Fruit fly (Drosophila melanogaster) whole organism, embryonic: ENCODE data around the gene Cep97.

ENCODE experiments used
- Bteb2 ChIP-seq: fragments of 200-800 bp; sonication (Bioruptor generic); optimal IDR thresholded peaks from 2 replicates; lab custom pipeline; 2016; ENCODE audit warnings: missing biosample characterization, missing genetic modification characterization
- CG12236 ChIP-seq: fragments of 200-800 bp; sonication (Bioruptor generic); optimal IDR thresholded peaks from 2 replicates; lab custom pipeline; 2016; ENCODE audit warnings: missing biosample characterization, missing genetic modification characterization
- CG15479 ChIP-seq: fragments of 200-800 bp; sonication (Bioruptor generic); optimal IDR thresholded peaks from 3 replicates; lab custom pipeline; 2019; ENCODE audit warnings: missing biosample characterization, mild to moderate bottlenecking, missing genetic modification characterization, moderate library complexity
- CG15696 ChIP-seq: fragments of 200-800 bp; sonication (Bioruptor generic); optimal IDR thresholded peaks from 2 replicates; lab custom pipeline; 2019; ENCODE audit warnings: missing biosample characterization, mild to moderate bottlenecking, missing genetic modification characterization, moderate library complexity
- CG16815 ChIP-seq: fragments of 200-800 bp; sonication (Bioruptor generic); optimal IDR thresholded peaks from 3 replicates; lab custom pipeline; 2017; ENCODE audit warnings: missing biosample characterization, mild to moderate bottlenecking, missing genetic modification characterization
- CG16863 ChIP-seq: fragments of 200-800 bp; sonication (Bioruptor generic); optimal IDR thresholded peaks from 3 replicates; lab custom pipeline; 2016; ENCODE audit warnings: missing biosample characterization, missing genetic modification characterization
- CG17328 ChIP-seq: fragments of 200-800 bp; sonication (Bioruptor generic); IDR thresholded peaks from 2 replicates; pipeline ENCODE4 v1.3.6; 2022; ENCODE audit warnings: missing biosample characterization, missing genetic modification characterization
- CG2199 ChIP-seq: fragments of 200-800 bp; sonication (Bioruptor generic); IDR thresholded peaks from 3 replicates; pipeline ENCODE4 v1.3.6; 2022; ENCODE audit warnings: missing biosample characterization, missing genetic modification characterization
- CG30020 ChIP-seq: fragments of 200-800 bp; optimal IDR thresholded peaks from 2 replicates; lab custom pipeline; 2019; ENCODE audit warnings: missing biosample characterization, mild to moderate bottlenecking, missing genetic modification characterization, moderate library complexity
- CG30431 ChIP-seq: fragments of 200-800 bp; sonication (Bioruptor generic); optimal IDR thresholded peaks from 2 replicates; lab custom pipeline; 2017; ENCODE audit warnings: missing biosample characterization, missing genetic modification characterization
- CG32532 ChIP-seq: fragments of 200-800 bp; sonication (Bioruptor generic); IDR thresholded peaks from 2 replicates; pipeline ENCODE4 v1.3.6; 2022; ENCODE audit warnings: missing biosample characterization, missing genetic modification characterization
- CG34224 ChIP-seq: fragments of 200-800 bp; sonication (Bioruptor generic); IDR thresholded peaks from 3 replicates; pipeline ENCODE4 v1.3.6; 2022; ENCODE audit warnings: missing biosample characterization, missing genetic modification characterization; ENCODE audit not compliant: partially characterized antibody
- CG8924 ChIP-seq: fragments of 200-800 bp; optimal IDR thresholded peaks from 3 replicates; lab custom pipeline; 2019; ENCODE audit warnings: missing biosample characterization, mild to moderate bottlenecking, missing genetic modification characterization, moderate library complexity
- Ets65A ChIP-seq: fragments of 200-800 bp; sonication (Bioruptor generic); peaks from one replicate; lab custom pipeline; 2016; ENCODE audit warnings: missing biosample characterization, missing genetic modification characterization
- Hr39 ChIP-seq: fragments of >200 bp; optimal IDR thresholded peaks from 2 replicates; lab custom pipeline; 2017
- Mad ChIP-seq: fragments of 200-800 bp; sonication (Bioruptor generic); optimal IDR thresholded peaks from 2 replicates; lab custom pipeline; 2016; ENCODE audit warnings: missing biosample characterization, missing genetic modification characterization
- Meics ChIP-seq: fragments of 200-800 bp; sonication (Bioruptor generic); optimal IDR thresholded peaks from 2 replicates; lab custom pipeline; 2017; ENCODE audit warnings: missing biosample characterization, mild to moderate bottlenecking, missing genetic modification characterization
- Myb ChIP-seq: fragments of 200-800 bp; sonication (Bioruptor generic); optimal IDR thresholded peaks from 2 replicates; lab custom pipeline; 2016; ENCODE audit warnings: missing biosample characterization, missing genetic modification characterization
- Nf-YB ChIP-seq: fragments of 200-800 bp; sonication (Bioruptor generic); optimal IDR thresholded peaks from 3 replicates; lab custom pipeline; 2019; ENCODE audit warnings: missing biosample characterization, mild to moderate bottlenecking, missing genetic modification characterization, moderate library complexity
- Nf-YC ChIP-seq: fragments of 200-800 bp; optimal IDR thresholded peaks from 3 replicates; lab custom pipeline; 2019; ENCODE audit warnings: missing biosample characterization, mild to moderate bottlenecking, missing genetic modification characterization, moderate library complexity
- Ptx1 ChIP-seq: fragments of 200-800 bp; sonication (Bioruptor generic); IDR thresholded peaks from 2 replicates; pipeline ENCODE4 v1.3.6; 2022; ENCODE audit warnings: missing biosample characterization, missing genetic modification characterization
- ab ChIP-seq: fragments of 200-800 bp; sonication (Bioruptor generic); optimal IDR thresholded peaks from 2 replicates; lab custom pipeline; 2016; ENCODE audit warnings: missing biosample characterization, missing genetic modification characterization
- ara ChIP-seq: fragments of 200-800 bp; sonication (Bioruptor generic); IDR thresholded peaks from 2 replicates; pipeline ENCODE4 v1.3.6; 2022; ENCODE audit warnings: missing biosample characterization, missing genetic modification characterization
- bsh ChIP-seq, 2 experiments: fragments of 200-800 bp; sonication (Bioruptor generic); optimal IDR thresholded peaks; 2 replicates each; lab custom pipeline; 2017 to 2018; ENCODE audit warnings: mild to moderate bottlenecking in 2 of 2, missing biosample characterization in 2 of 2, missing genetic modification characterization in 2 of 2, moderate library complexity in 1 of 2
- chn ChIP-seq: fragments of 200-800 bp; sonication (Bioruptor generic); optimal IDR thresholded peaks from 2 replicates; lab custom pipeline; 2016; ENCODE audit warnings: missing biosample characterization, missing genetic modification characterization
- croc ChIP-seq: fragments of 200-800 bp; sonication (Bioruptor generic); conservative IDR thresholded peaks from 3 replicates; pipeline ENCODE4 v1.3.6; 2022; ENCODE audit warnings: missing biosample characterization, missing genetic modification characterization
- dan ChIP-seq: fragments of 200-800 bp; sonication (Bioruptor generic); IDR thresholded peaks from 2 replicates; pipeline ENCODE4 v1.3.6; 2022; ENCODE audit warnings: missing biosample characterization, missing genetic modification characterization
- dimm ChIP-seq: fragments of 200-800 bp; sonication (Bioruptor generic); IDR thresholded peaks from 2 replicates; pipeline ENCODE4 v1.3.6; 2022; ENCODE audit warnings: missing biosample characterization, missing genetic modification characterization
- ems ChIP-seq: fragments of 200-800 bp; sonication (Bioruptor generic); optimal IDR thresholded peaks from 3 replicates; lab custom pipeline; 2016; ENCODE audit warnings: missing biosample characterization, missing genetic modification characterization
- ewg ChIP-seq: fragments of 200-800 bp; sonication (Bioruptor generic); optimal IDR thresholded peaks from 3 replicates; lab custom pipeline; 2017; ENCODE audit warnings: mild to moderate bottlenecking, missing biosample characterization, missing genetic modification reagents, missing genetic modification characterization
- gcm2 ChIP-seq: fragments of 200-800 bp; sonication (Bioruptor generic); optimal IDR thresholded peaks from 2 replicates; lab custom pipeline; 2016; ENCODE audit warnings: missing biosample characterization, missing genetic modification characterization
- grau ChIP-seq: fragments of 200-800 bp; optimal IDR thresholded peaks from 3 replicates; lab custom pipeline; 2019; ENCODE audit warnings: missing biosample characterization, mild to moderate bottlenecking, missing genetic modification characterization, moderate library complexity
- gsb-n ChIP-seq: fragments of 200-800 bp; sonication (Bioruptor generic); optimal IDR thresholded peaks from 3 replicates; lab custom pipeline; 2018; ENCODE audit warnings: missing biosample characterization, mild to moderate bottlenecking, missing genetic modification characterization
- ham ChIP-seq: fragments of 200-800 bp; sonication (Bioruptor generic); IDR thresholded peaks from 2 replicates; pipeline ENCODE4 v1.3.6; 2022; ENCODE audit warnings: missing biosample characterization, missing genetic modification characterization
- kah ChIP-seq: fragments of 200-800 bp; sonication (Bioruptor generic); optimal IDR thresholded peaks from 2 replicates; lab custom pipeline; 2018; ENCODE audit warnings: missing biosample characterization, mild to moderate bottlenecking, missing genetic modification characterization
- kni ChIP-seq: fragments of 200-800 bp; sonication (Bioruptor generic); optimal IDR thresholded peaks from 3 replicates; lab custom pipeline; 2017; ENCODE audit warnings: mild to moderate bottlenecking, missing biosample characterization, missing genetic modification reagents, missing genetic modification characterization
- nerfin-1 ChIP-seq: fragments of 200-800 bp; sonication (Bioruptor generic); optimal IDR thresholded peaks from 3 replicates; lab custom pipeline; 2019; ENCODE audit warnings: missing biosample characterization, mild to moderate bottlenecking, missing genetic modification characterization, moderate library complexity
- nerfin-2 ChIP-seq: fragments of 200-800 bp; sonication (Bioruptor generic); IDR thresholded peaks from 2 replicates; pipeline ENCODE4 v1.3.6; 2022; ENCODE audit warnings: missing biosample characterization, missing genetic modification characterization; ENCODE audit not compliant: partially characterized antibody
- oc ChIP-seq: fragments of 200-800 bp; sonication (Bioruptor generic); optimal IDR thresholded peaks from 2 replicates; lab custom pipeline; 2018; ENCODE audit warnings: missing biosample characterization, mild to moderate bottlenecking, missing genetic modification characterization, moderate library complexity
- pros ChIP-seq: fragments of 200-800 bp; sonication (Bioruptor generic); optimal IDR thresholded peaks from 3 replicates; lab custom pipeline; 2019; ENCODE audit warnings: missing biosample characterization, mild to moderate bottlenecking, missing genetic modification characterization, moderate library complexity
- sd ChIP-seq: fragments of 200-800 bp; sonication (Bioruptor generic); optimal IDR thresholded peaks from 3 replicates; lab custom pipeline; 2018; ENCODE audit warnings: missing biosample characterization, mild to moderate bottlenecking, missing genetic modification characterization, moderate library complexity
- sisA ChIP-seq: fragments of 200-800 bp; sonication (Bioruptor generic); IDR thresholded peaks from 2 replicates; pipeline ENCODE4 v1.3.6; 2022; ENCODE audit warnings: missing biosample characterization, missing genetic modification characterization
- sqz ChIP-seq: fragments of 200-800 bp; sonication (Bioruptor generic); optimal IDR thresholded peaks from 3 replicates; lab custom pipeline; 2018; ENCODE audit warnings: missing biosample characterization, mild to moderate bottlenecking, missing genetic modification characterization
- stc ChIP-seq: fragments of 200-800 bp; sonication (Bioruptor generic); IDR thresholded peaks from 2 replicates; pipeline ENCODE4 v1.3.6; 2022; ENCODE audit warnings: missing biosample characterization, missing genetic modification characterization
- tll ChIP-seq, 2 experiments: fragments of 200-800 bp in 1 of 2; fragments of >200 bp in 1 of 2; sonication (Bioruptor generic) in 1 of 2; optimal IDR thresholded peaks; 2 replicates each; lab custom pipeline; 2017 to 2019; ENCODE audit warnings: missing biosample characterization in 2 of 2, missing genetic modification characterization in 2 of 2, mild to moderate bottlenecking in 1 of 2, moderate library complexity in 1 of 2
- unpg ChIP-seq: fragments of 200-800 bp; sonication (Bioruptor generic); optimal IDR thresholded peaks from 3 replicates; lab custom pipeline; 2018; ENCODE audit warnings: missing biosample characterization, mild to moderate bottlenecking, missing genetic modification characterization, moderate library complexity

Gene Cep97

DNA sequence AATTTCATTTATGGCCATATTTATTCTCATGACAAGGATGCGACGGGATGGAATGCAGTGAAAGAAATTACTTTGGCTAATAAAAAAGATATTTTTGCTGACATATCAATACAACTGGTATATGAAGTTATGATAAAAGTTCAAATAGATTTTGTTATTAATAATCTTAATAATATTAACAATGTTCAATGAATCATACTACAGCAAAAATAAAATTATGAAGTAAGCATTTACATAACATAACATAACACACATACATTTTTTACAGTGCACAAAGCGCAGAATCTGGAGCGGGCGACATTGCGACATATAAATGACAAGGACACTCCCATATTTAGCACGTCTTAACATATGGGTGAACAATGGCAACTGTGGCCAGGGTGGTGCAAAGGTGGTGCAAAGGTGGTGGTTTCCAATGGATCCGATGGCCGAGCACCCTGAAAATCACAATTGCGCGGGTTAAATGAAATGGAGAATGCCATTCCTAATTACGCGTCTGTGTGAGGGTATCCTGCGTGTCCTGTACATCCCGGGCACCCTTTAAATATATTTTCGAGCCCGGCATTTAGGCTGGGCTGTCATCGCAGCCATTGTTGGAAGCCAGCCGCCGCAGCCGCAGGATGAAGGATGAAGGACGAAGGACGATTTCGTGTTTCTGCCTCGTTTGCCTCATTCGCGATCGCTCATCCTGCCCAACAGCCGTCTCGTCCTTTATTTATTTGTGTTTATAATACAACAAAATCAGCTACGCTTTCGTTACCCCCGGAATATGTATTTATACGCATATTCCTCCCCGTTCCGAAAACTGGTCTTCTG is 22.4 kb upstream of the Cep97 start (continued):
- TF ChIP-seq ewg (GFP tag; lab: Kevin White, UChicago) (no peak), CG17328 (GFP tag; lab: Robert Waterston, UW) (peak; percentile 23; the same call in 1 of the 2 replicates), CG15696 (tag; lab: Kevin White, UChicago) (peak; percentile 44), CG8924 (tag; lab: Kevin White, UChicago) (peak; percentile 18)

DNA sequence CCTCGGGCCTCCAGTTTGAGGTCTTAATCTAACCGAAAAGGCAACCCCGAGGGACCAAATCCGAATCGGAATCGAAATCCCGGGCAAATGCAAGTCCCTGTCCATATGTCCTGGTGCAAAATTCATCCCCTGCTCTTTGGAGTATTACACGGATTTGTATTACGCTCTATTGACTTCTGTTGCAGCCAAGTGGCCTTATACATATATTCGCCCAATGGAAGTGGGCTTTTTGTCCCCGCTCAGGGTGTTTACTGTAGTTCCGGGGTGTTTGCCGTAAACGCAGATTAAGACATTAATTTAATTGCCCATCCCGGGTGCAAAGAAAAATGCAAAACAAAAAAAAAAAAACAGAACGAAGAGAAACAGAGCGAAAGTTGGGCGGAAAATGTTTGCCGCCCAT is 21.0 kb upstream of the Cep97 start:
- TF ChIP-seq Meics (GFP tag; lab: Kevin White, UChicago) (no peak), Ptx1 (GFP tag; lab: Robert Waterston, UW) (no peak), CG8924 (tag; lab: Kevin White, UChicago) (no peak), bsh (GFP tag; optimal IDR thresholded peaks at IDR 0.05; lab: Kevin White, UChicago) (no peak), ara (GFP tag; lab: Robert Waterston, UW) (no peak), ham (GFP tag; lab: Robert Waterston, UW) (no peak), Mad (no peak), grau (peak; percentile 77), CG16863 (GFP tag; lab: Kevin White, UChicago) (no peak), kni (GFP tag; lab: Kevin White, UChicago) (peak; percentile 36), Myb (GFP tag; lab: Kevin White, UChicago) (no peak), CG15479 (no peak), chn (GFP tag; lab: Kevin White, UChicago) (no peak), pros (peak; percentile 83), CG30020 (tag; lab: Kevin White, UChicago) (no peak), gsb-n (tag; lab: Kevin White, UChicago) (peak; percentile 69), Ets65A (GFP tag; lab: Kevin White, UChicago) (peak; percentile 51), dimm (GFP tag; lab: Robert Waterston, UW) (no peak), Nf-YC (tag; lab: Kevin White, UChicago) (peak; percentile 38), CG12236 (GFP tag; lab: Kevin White, UChicago) (no peak), Bteb2 (GFP tag; lab: Kevin White, UChicago) (no peak), nerfin-2 (GFP tag; lab: Robert Waterston, UW) (no peak), sd (tag; lab: Kevin White, UChicago) (no peak), Hr39 (no peak), nerfin-1 (tag; lab: Kevin White, UChicago) (peak; percentile 12), CG32532 (no peak), kah (GFP tag; lab: Kevin White, UChicago) (no peak), tll (GFP tag; optimal IDR thresholded peaks at IDR 0.05; lab: Kevin White, UChicago) (no peak), unpg (GFP tag; lab: Kevin White, UChicago) (no peak), sisA (no peak), croc (GFP tag; lab: Robert Waterston, UW) (no peak), ems (GFP tag; lab: Kevin White, UChicago) (no peak), CG30431 (no peak), CG34224 (no peak), oc (tag; lab: Kevin White, UChicago) (peak; percentile 41), Nf-YB (peak; percentile 73), dan (GFP tag; lab: Robert Waterston, UW) (no peak), sqz (GFP tag; lab: Kevin White, UChicago) (peak; percentile 44), CG16815 (GFP tag; lab: Kevin White, UChicago) (no peak), stc (no peak), gcm2 (GFP tag; lab: Kevin White, UChicago) (no peak), ab (GFP tag; lab: Kevin White, UChicago) (no peak), CG2199 (GFP tag; lab: Robert Waterston, UW) (0 out of 3 replicates have a peak, but pooled peaks have one; percentile 34)
